Fruit fly (Drosophila melanogaster) whole organism, pupa: Measurements from ENCODE around the gene CG32700.

Source experiments
- CG10348 ChIP-seq: fragments of 200-800 bp; sonication (Bioruptor generic); IDR thresholded peaks from 2 replicates; pipeline ENCODE4 v1.3.6; 2022; ENCODE audit warnings: missing biosample characterization, missing genetic modification characterization
- CG13204 ChIP-seq: fragments of 200-800 bp; sonication (Bioruptor generic); optimal IDR thresholded peaks from 2 replicates; lab custom pipeline; 2018; ENCODE audit warnings: missing biosample characterization, mild to moderate bottlenecking, missing genetic modification characterization, moderate library complexity
- CG17806 ChIP-seq: fragments of 200-800 bp; sonication (Bioruptor generic); optimal IDR thresholded peaks from 2 replicates; lab custom pipeline; 2018; ENCODE audit warnings: missing biosample characterization, mild to moderate bottlenecking, missing genetic modification characterization, moderate library complexity
- CG32121 ChIP-seq: fragments of 200-800 bp; sonication (Bioruptor generic); IDR thresholded peaks from 2 replicates; pipeline ENCODE4 v1.3.6; 2022; ENCODE audit warnings: missing biosample characterization, missing genetic modification characterization
- CG8159 ChIP-seq: fragments of 200-800 bp; sonication (Bioruptor generic); optimal IDR thresholded peaks from 3 replicates; lab custom pipeline; 2018; ENCODE audit warnings: missing biosample characterization, mild to moderate bottlenecking, missing genetic modification characterization, moderate library complexity
- CG9948 ChIP-seq: fragments of 200-800 bp; sonication (Bioruptor generic); optimal IDR thresholded peaks from 2 replicates; lab custom pipeline; 2018; ENCODE audit warnings: missing biosample characterization, mild to moderate bottlenecking, missing genetic modification characterization, moderate library complexity
- EcR ChIP-seq: fragments of 200-800 bp; sonication (Bioruptor generic); optimal IDR thresholded peaks from 3 replicates; lab custom pipeline; 2019; ENCODE audit warnings: missing biosample characterization, missing genetic modification characterization, mild to moderate bottlenecking, moderate library complexity, missing genetic modification reagents
- Ets98B ChIP-seq: fragments of 200-800 bp; sonication (Bioruptor generic); IDR thresholded peaks from 2 replicates; pipeline ENCODE4 v1.3.6; 2022; ENCODE audit warnings: missing biosample characterization, missing genetic modification characterization
- Pif1B ChIP-seq: fragments of 200-800 bp; sonication (Bioruptor generic); optimal IDR thresholded peaks from 3 replicates; lab custom pipeline; 2016; ENCODE audit warnings: missing biosample characterization, missing genetic modification characterization
- Snoo ChIP-seq: fragments of 200-800 bp; sonication (Bioruptor generic); optimal IDR thresholded peaks from 3 replicates; lab custom pipeline; 2017; ENCODE audit warnings: missing biosample characterization, mild to moderate bottlenecking, missing genetic modification characterization, inconsistent platforms
- fd96Ca ChIP-seq: fragments of 200-800 bp; sonication (Bioruptor generic); IDR thresholded peaks from 3 replicates; pipeline ENCODE4 v1.3.6; 2022; ENCODE audit warnings: missing biosample characterization, missing genetic modification characterization

DNA sequence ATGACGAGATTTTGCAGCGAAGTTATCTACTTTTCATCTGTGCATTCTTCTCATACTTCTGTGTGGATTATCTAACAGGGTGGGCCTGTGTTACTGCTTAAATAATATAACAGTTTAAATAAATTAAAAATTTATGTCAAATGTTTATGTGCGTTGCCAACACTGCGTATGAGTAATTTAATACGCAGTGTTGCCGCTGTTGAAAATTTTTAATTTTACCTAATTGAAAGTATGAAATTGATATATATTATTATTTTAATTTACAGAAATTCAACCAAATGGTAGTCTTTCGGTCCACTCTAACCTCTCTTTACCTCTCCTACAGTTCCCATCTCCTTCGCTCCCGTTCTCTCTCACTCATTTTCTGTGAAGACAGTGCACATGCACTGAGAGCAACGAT lies 84.5 kb downstream of the CG32700 start:
- peak; percentile 20 for TF ChIP-seq Snoo (tag; lab: Kevin White, UChicago)
- TF ChIP-seq Pif1B (GFP tag; lab: Kevin White, UChicago) = peak; percentile 40
- peak; percentile 99 for TF ChIP-seq CG8159 (tag; lab: Kevin White, UChicago)
- peak; percentile 78 for TF ChIP-seq CG32121 (GFP tag; lab: Robert Waterston, UW)
- TF ChIP-seq fd96Ca (GFP tag; lab: Robert Waterston, UW) = peak; percentile 31; the same call in 1 of the 3 replicates
- TF ChIP-seq Ets98B (GFP tag; lab: Robert Waterston, UW) = peak; percentile 63
- TF ChIP-seq EcR = no peak
- TF ChIP-seq CG17806 (tag; lab: Kevin White, UChicago) = peak; percentile 52
- TF ChIP-seq CG9948 (tag; lab: Kevin White, UChicago) = peak; percentile 52
- no peak for TF ChIP-seq CG13204 (GFP tag; lab: Kevin White, UChicago)
- TF ChIP-seq CG10348 = no peak
